Fruit fly (Drosophila melanogaster): ENCODE measurements around the gene rod.
A peak's percentile ranks its signal among the peaks of the same experiment; 100 is the strongest.

The rod gene

dm6 chr3R:31592256-31592879 is 11.6 kb downstream of the rod start, which contains the start of gene CG1774 (continued):
- TF ChIP-seq CG12744 (GFP tag; optimal IDR thresholded peaks at IDR 0.05) (peak; percentile 79), tup (GFP tag; optimal IDR thresholded peaks at IDR 0.05) (peak; percentile 24), Camta (GFP tag; optimal IDR thresholded peaks at IDR 0.05) (peak; percentile 80), CG11085 (GFP tag; IDR thresholded peaks at IDR 0.05) (peak; percentile 61; the same call in 1 of the 2 replicates), CG34224 (GFP tag; IDR thresholded peaks at IDR 0.05; ENCODE audit: partially characterized antibody) (no peak)

- TF ChIP-seq Ets65A (GFP tag) (peak; percentile 64), CG10321 (GFP tag; IDR thresholded peaks at IDR 0.05) (no peak), CG4707 (GFP tag; optimal IDR thresholded peaks at IDR 0.05) (no peak), Pdp1 (GFP tag; optimal IDR thresholded peaks at IDR 0.05) (peak in 1 of 2 experiments; percentile 67), CG6272 (GFP tag; IDR thresholded peaks at IDR 0.05) (no peak), dm (GFP tag; optimal IDR thresholded peaks at IDR 0.05) (peak; percentile 99), CG10366 (GFP tag; IDR thresholded peaks at IDR 0.05) (no peak), peb (GFP tag; IDR thresholded peaks at IDR 0.05) (no peak), Kr (GFP tag; optimal IDR thresholded peaks at IDR 0.05) (no peak), maf-S (GFP tag; optimal IDR thresholded peaks at IDR 0.05) (no peak), Oaz (GFP tag; IDR thresholded peaks at IDR 0.05) (no peak), Hr78 (GFP tag; optimal IDR thresholded peaks at IDR 0.05) (no peak), CG9876 (GFP tag; optimal IDR thresholded peaks at IDR 0.05) (no peak), CG14860 (GFP tag; IDR thresholded peaks at IDR 0.05; ENCODE audit: partially characterized antibody) (peak; percentile 78), fd96Cb (tag; optimal IDR thresholded peaks at IDR 0.05) (no peak), shn (GFP tag; optimal IDR thresholded peaks at IDR 0.05) (no peak), hkb (optimal IDR thresholded peaks at IDR 0.05) (no peak), hkb (GFP tag; IDR thresholded peaks at IDR 0.05) (no peak), tna (GFP tag; IDR thresholded peaks at IDR 0.05; ENCODE audit: partially characterized antibody) (no peak; the same call in 1 of the 2 replicates), CG12769 (tag; optimal IDR thresholded peaks at IDR 0.05) (no peak), CG13287 (GFP tag; IDR thresholded peaks at IDR 0.05; ENCODE audit: partially characterized antibody) (peak; percentile 88), CG34224 (GFP tag; IDR thresholded peaks at IDR 0.05; ENCODE audit: partially characterized antibody) (peak; percentile 88), cas (GFP tag; IDR thresholded peaks at IDR 0.05) (no peak), CG18476 (GFP tag; optimal IDR thresholded peaks at IDR 0.05) (no peak), MESR4 (GFP tag; optimal IDR thresholded peaks at IDR 0.05) (peak; percentile 100), Nf-YC (tag; optimal IDR thresholded peaks at IDR 0.05) (peak; percentile 33), z (GFP tag; IDR thresholded peaks at IDR 0.05) (no peak), CG6791 (GFP tag; IDR thresholded peaks at IDR 0.05; ENCODE audit: partially characterized antibody) (peak; percentile 84), cad (GFP tag; optimal IDR thresholded peaks at IDR 0.05) (no peak), caup (GFP tag; optimal IDR thresholded peaks at IDR 0.05; ENCODE audit: severe bottlenecking) (peak; percentile 16), CG31365 (tag; optimal IDR thresholded peaks at IDR 0.05) (peak; percentile 6), lbe (GFP tag; optimal IDR thresholded peaks at IDR 0.05) (no peak), ab (GFP tag; optimal IDR thresholded peaks at IDR 0.05) (no peak), CG6854 (GFP tag; optimal IDR thresholded peaks at IDR 0.05) (no peak), abd-A (tag; optimal IDR thresholded peaks at IDR 0.05) (no peak), Six4 (GFP tag; optimal IDR thresholded peaks at IDR 0.05) (no peak), CG1832 (GFP tag; optimal IDR thresholded peaks at IDR 0.05) (no peak), ac (GFP tag; optimal IDR thresholded peaks at IDR 0.05) (no peak), Max (GFP tag; optimal IDR thresholded peaks at IDR 0.05) (peak; percentile 92), CG6765 (GFP tag; optimal IDR thresholded peaks at IDR 0.05) (peak; percentile 61), CG10654 (GFP tag; optimal IDR thresholded peaks at IDR 0.05) (no peak), tin (GFP tag; optimal IDR thresholded peaks at IDR 0.05) (no peak)
Observed at dm6 chr3R:31596071-31596883, 15.5 kb downstream of the rod start, which contains the start of gene RpL6. Gene RpL6, minus strand, starts transcription at chr3R:31596204.

All from whole organism, embryonic.